Fruit fly (Drosophila melanogaster): Measurements from ENCODE around the gene CG13312.

CG13312 gene

dm6 chr3L:8763037-8763454, 44.0 kb downstream of the CG13312 start (continued):
- TF ChIP-seq ac (GFP tag; optimal IDR thresholded peaks at IDR 0.05): no peak
- TF ChIP-seq Doc2 (GFP tag; IDR thresholded peaks at IDR 0.05): no peak
- TF ChIP-seq grn (GFP tag; optimal IDR thresholded peaks at IDR 0.05): peak; percentile 11
- peak; percentile 49 for TF ChIP-seq CG11247 (GFP tag; IDR thresholded peaks at IDR 0.05)
- TF ChIP-seq ro (GFP tag; IDR thresholded peaks at IDR 0.05): no peak
- peak; percentile 44; the same call in 2 of the 3 replicates for TF ChIP-seq CG14050 (GFP tag; IDR thresholded peaks at IDR 0.05)
- no peak for TF ChIP-seq HLHmδ (GFP tag; optimal IDR thresholded peaks at IDR 0.05)
- TF ChIP-seq PHDP (tag; optimal IDR thresholded peaks at IDR 0.05): peak; percentile 43
- no peak for TF ChIP-seq CG17612 (GFP tag; IDR thresholded peaks at IDR 0.05)
- TF ChIP-seq CG16863 (GFP tag; optimal IDR thresholded peaks at IDR 0.05): peak; percentile 24
- TF ChIP-seq CG12299 (tag; optimal IDR thresholded peaks at IDR 0.05): no peak
- TF ChIP-seq NC2α (GFP tag; optimal IDR thresholded peaks at IDR 0.05): no peak
- TF ChIP-seq CG14860 (GFP tag; IDR thresholded peaks at IDR 0.05; ENCODE audit: partially characterized antibody): peak; percentile 57; the same call in 2 of the 3 replicates
- no peak for TF ChIP-seq Ada2b (GFP tag; IDR thresholded peaks at IDR 0.05)
- TF ChIP-seq gcm2 (GFP tag; optimal IDR thresholded peaks at IDR 0.05): no peak
- TF ChIP-seq Hmx (GFP tag; optimal IDR thresholded peaks at IDR 0.05): no peak
- no peak for TF ChIP-seq CG6791 (GFP tag; IDR thresholded peaks at IDR 0.05; ENCODE audit: partially characterized antibody)
- TF ChIP-seq gsb-n (tag; optimal IDR thresholded peaks at IDR 0.05): no peak
- no peak for TF ChIP-seq pb (GFP tag; optimal IDR thresholded peaks at IDR 0.05)
- no peak for TF ChIP-seq croc (GFP tag; conservative IDR thresholded peaks at IDR 0.05)
- no peak for TF ChIP-seq tll (GFP tag; optimal IDR thresholded peaks at IDR 0.05)
- TF ChIP-seq Nf-YA (GFP tag; IDR thresholded peaks at IDR 0.05): no peak
- TF ChIP-seq CG17328 (GFP tag; IDR thresholded peaks at IDR 0.05): 0 out of 2 replicates have a peak, but pooled peaks have one; percentile 46
- TF ChIP-seq dan (GFP tag; IDR thresholded peaks at IDR 0.05): no peak
- no peak for TF ChIP-seq Sry-β (GFP tag; optimal IDR thresholded peaks at IDR 0.05)
- no peak for TF ChIP-seq CG11560 (tag; IDR thresholded peaks at IDR 0.05)
- no peak for TF ChIP-seq sug (tag; optimal IDR thresholded peaks at IDR 0.05)
- peak; percentile 42 for TF ChIP-seq Hmr (GFP tag; optimal IDR thresholded peaks at IDR 0.05)
- TF ChIP-seq CG4360 (GFP tag; IDR thresholded peaks at IDR 0.05): no peak
- no peak for TF ChIP-seq CG9727 (GFP tag; optimal IDR thresholded peaks at IDR 0.05)
- TF ChIP-seq MBD-R2 (GFP tag; IDR thresholded peaks at IDR 0.05): peak; percentile 20; the same call in 1 of the 2 replicates
- TF ChIP-seq sob (GFP tag; IDR thresholded peaks at IDR 0.05): peak; percentile 46; the same call in 1 of the 2 replicates
- no peak for TF ChIP-seq fd64A (GFP tag; optimal IDR thresholded peaks at IDR 0.05)
- no peak for TF ChIP-seq MESR4 (GFP tag; optimal IDR thresholded peaks at IDR 0.05)
- no peak for TF ChIP-seq stwl (tag; optimal IDR thresholded peaks at IDR 0.05)
- TF ChIP-seq insv (GFP tag; optimal IDR thresholded peaks at IDR 0.05): no peak
- TF ChIP-seq Doc3 (GFP tag; IDR thresholded peaks at IDR 0.05; ENCODE audit: partially characterized antibody): no peak
- no peak for TF ChIP-seq NC2β (GFP tag; optimal IDR thresholded peaks at IDR 0.05)
- TF ChIP-seq Dbx (GFP tag; IDR thresholded peaks at IDR 0.05): 0 out of 3 replicates have a peak, but pooled peaks have one; percentile 32
- TF ChIP-seq Oli (tag; optimal IDR thresholded peaks at IDR 0.05): peak; percentile 32
- no peak for TF ChIP-seq CG6683 (GFP tag; optimal IDR thresholded peaks at IDR 0.05)
- TF ChIP-seq dm (GFP tag; optimal IDR thresholded peaks at IDR 0.05): peak; percentile 5
- peak; percentile 59 for TF ChIP-seq CG10366 (GFP tag; IDR thresholded peaks at IDR 0.05)
- no peak for TF ChIP-seq CG5245 (GFP tag; optimal IDR thresholded peaks at IDR 0.05)
- TF ChIP-seq phol (tag; optimal IDR thresholded peaks at IDR 0.05): peak; percentile 4
- TF ChIP-seq Ssrp (tag; optimal IDR thresholded peaks at IDR 0.05): peak; percentile 46
- no peak for TF ChIP-seq CG16815 (GFP tag; optimal IDR thresholded peaks at IDR 0.05)
- no peak for TF ChIP-seq Opbp (GFP tag; IDR thresholded peaks at IDR 0.05; ENCODE audit: partially characterized antibody)
- peak; percentile 33 for TF ChIP-seq ewg (GFP tag; optimal IDR thresholded peaks at IDR 0.05)
- TF ChIP-seq CG11695 (GFP tag; IDR thresholded peaks at IDR 0.05): 0 out of 3 replicates have a peak, but pooled peaks have one; percentile 49
- no peak for TF ChIP-seq CG4404 (GFP tag; IDR thresholded peaks at IDR 0.05)
